Fruit fly (Drosophila melanogaster) whole organism, pupa: Measurements from ENCODE around the gene CG12239.

Experiments
- CG15710 ChIP-seq: fragments of 200-800 bp; sonication (Bioruptor generic); optimal IDR thresholded peaks from 2 replicates; lab custom pipeline; 2018; ENCODE audit warnings: missing biosample characterization, mild to moderate bottlenecking, missing genetic modification characterization, moderate library complexity
- CG8159 ChIP-seq: fragments of 200-800 bp; sonication (Bioruptor generic); optimal IDR thresholded peaks from 3 replicates; lab custom pipeline; 2018; ENCODE audit warnings: missing biosample characterization, mild to moderate bottlenecking, missing genetic modification characterization, moderate library complexity

dm6 chrX:5781520-5781919 is 10.4 kb upstream of the CG12239 start, which contains the start of gene CG3108:
- no peak for TF ChIP-seq CG8159 (tag; lab: Kevin White, UChicago)
- no peak for TF ChIP-seq CG15710 (tag; lab: Kevin White, UChicago)
